Fruit fly (Drosophila melanogaster) whole organism, prepupa: ENCODE results near the gene Top3beta.

Experiments used
- CG11294 ChIP-seq: fragments of 200-800 bp; sonication (Bioruptor generic); IDR thresholded peaks from 2 replicates; pipeline ENCODE4 v1.3.6; 2022; ENCODE audit warnings: missing biosample characterization, missing genetic modification characterization
- Hr39 ChIP-seq: fragments of 200-800 bp; sonication (Bioruptor generic); optimal IDR thresholded peaks from 2 replicates; lab custom pipeline; 2016; ENCODE audit warnings: missing biosample characterization, missing genetic modification characterization
- Met ChIP-seq: fragments of 200-800 bp; sonication (Bioruptor generic); optimal IDR thresholded peaks from 3 replicates; lab custom pipeline; 2016; ENCODE audit warnings: missing biosample characterization, missing genetic modification characterization

dm6 chrX:6252897-6253540 is 34.8 kb downstream of the Top3beta start:
- TF ChIP-seq Met (GFP tag; lab: Kevin White, UChicago) (no peak), Hr39 (GFP tag; lab: Kevin White, UChicago) (no peak), CG11294 (GFP tag; lab: Robert Waterston, UW) (no peak)
